Fruit fly (Drosophila melanogaster) ovary, adult (tissue): ENCODE results near the gene CG8360.
A peak's percentile ranks its signal among the peaks of the same experiment; 100 is the strongest.

Source experiments
- CG17801 ChIP-seq: fragments of 200-800 bp; optimal IDR thresholded peaks from 2 replicates; lab custom pipeline; 2019; ENCODE audit warnings: missing biosample characterization, mild to moderate bottlenecking, missing genetic modification characterization, moderate library complexity; ENCODE audit not compliant: partially characterized antibody

The CG8360 gene

DNA sequence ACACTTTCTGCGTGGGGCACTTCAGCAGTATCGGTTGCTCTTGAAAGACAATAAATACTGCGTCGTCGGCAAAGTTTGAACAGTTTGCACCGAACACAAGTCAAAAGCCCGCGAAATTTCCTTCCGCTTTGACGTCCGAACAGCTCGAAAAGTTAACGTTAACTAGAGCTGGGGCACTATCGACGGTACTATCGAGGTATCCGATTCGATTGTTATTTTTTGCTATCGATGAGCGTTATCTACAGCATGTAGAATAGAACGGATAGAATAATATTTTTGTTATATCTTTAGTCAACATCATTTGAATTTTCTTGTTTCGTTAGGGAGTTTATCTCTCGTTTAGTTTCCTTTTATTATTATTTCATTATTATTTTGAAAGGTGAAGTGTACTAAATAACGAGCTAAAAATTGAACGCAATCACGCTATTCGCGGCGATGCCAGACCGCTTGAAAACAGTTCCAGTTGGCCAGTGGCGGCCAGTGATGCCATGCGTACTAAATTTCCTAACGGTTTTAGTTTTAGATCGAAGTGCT is 27.0 kb downstream of the CG8360 start, which contains the start of gene Pvr:
Pvr (minus strand) TSS at position 167 of the 534 bp plus-strand sequence.
- peak; percentile 66 for TF ChIP-seq CG17801 (GFP tag; lab: Kevin White, UChicago)

dm6 chr2L:8241700-8242099 is 28.9 kb downstream of the CG8360 start, which contains the start of gene Spn28F:
TSS of gene Spn28F (minus strand) at chr2L:8241800.
- TF ChIP-seq CG17801 (GFP tag; lab: Kevin White, UChicago) = no peak

DNA sequence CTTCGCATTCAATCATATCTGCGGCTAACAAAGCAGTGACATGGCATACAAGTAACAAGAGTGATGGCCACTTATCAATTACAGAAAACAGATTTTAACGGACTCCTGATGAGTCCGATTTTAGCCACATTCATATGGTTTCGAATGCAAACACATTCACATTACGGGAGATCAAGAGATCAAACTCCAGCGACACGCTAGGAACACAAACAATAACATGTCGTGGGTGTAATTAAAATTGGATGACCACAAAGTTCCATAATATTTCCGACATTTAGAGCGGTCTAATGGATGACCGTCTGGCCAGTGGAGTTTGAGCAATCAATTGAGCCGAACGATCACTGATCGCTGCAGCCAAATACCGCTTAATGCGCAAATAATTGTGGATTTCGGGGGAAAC is 29.4 kb downstream of the CG8360 start, which contains the start of gene CG14277:
CG14277 (plus strand) TSS at position 301 of the 400 bp plus-strand sequence.
- no peak for TF ChIP-seq CG17801 (GFP tag; lab: Kevin White, UChicago)

DNA sequence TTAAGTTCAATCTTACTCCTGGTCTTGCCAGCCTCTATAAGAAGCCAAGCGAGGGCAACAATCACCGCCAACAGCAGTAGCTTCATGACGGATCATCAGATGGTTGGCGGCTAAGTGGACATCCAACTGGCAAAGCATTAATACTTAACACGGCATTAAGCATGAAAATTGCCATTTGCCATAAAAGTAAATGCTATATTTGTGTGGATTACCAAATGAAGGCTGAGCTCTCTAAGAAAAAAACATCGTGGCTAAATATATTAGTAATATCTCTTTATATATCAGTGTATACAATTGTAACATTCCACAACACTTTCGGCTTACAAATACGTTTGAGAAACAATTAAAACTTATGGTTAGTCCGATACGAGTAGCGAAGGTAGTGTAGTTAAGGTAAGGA is 31.1 kb downstream of the CG8360 start, which contains the start of gene CG43057:
CG43057 (minus strand) TSS at position 101 of the 400 bp plus-strand sequence.
- TF ChIP-seq CG17801 (GFP tag; lab: Kevin White, UChicago) = no peak

dm6 chr2L:8255406-8255805 is 42.6 kb downstream of the CG8360 start:
- TF ChIP-seq CG17801 (GFP tag; lab: Kevin White, UChicago) = no peak

DNA sequence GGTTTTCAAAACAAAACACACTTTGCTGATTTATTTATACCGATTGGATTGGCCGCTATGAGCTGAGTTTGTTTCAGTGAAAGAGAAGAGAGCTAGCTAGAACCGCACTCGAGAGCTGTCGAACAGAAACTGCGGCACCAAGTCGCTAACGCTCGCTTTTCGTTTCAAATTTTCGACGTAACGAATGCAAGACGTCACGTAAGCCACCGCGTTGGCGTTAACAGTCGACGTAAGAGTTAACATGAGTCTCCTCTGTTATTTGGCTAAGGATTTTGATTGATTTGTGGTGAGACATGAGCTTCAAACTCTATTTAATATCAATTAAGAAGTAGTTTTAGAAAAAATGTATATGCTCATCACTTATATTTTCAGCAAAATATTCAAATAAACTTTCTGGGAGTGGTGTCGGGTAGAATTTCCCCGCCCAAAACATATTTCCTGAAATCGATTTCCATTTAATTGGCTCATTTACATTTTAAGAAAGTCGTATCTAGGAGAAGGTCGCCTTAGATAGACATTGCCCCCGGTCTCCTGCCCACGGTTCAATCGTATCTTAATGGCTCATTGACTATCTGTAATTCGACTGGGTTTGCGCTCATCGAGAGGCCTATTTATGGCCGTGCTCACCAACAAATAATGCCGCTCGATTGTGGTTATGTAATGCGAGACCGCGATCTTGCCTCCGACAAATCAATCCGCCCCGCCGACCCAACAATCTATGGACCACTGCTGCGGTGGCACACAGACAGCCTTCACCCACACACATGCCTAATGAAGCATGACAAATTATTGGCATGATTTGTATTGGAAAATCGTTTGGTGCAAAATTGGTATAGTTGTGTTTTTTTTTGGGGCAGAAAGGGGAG is 44.9 kb downstream of the CG8360 start, which contains the start of gene CG8086:
CG8086 (minus strand) TSS at position 102 of the 866 bp plus-strand sequence.
- TF ChIP-seq CG17801 (GFP tag; lab: Kevin White, UChicago) = no peak
